Fruit fly (Drosophila melanogaster) whole organism, pupa: ENCODE data around the gene Ggamma30A.
A peak's percentile ranks its signal among the peaks of the same experiment; 100 is the strongest.

Experiments used
- CG10348 ChIP-seq: fragments of 200-800 bp; sonication (Bioruptor generic); IDR thresholded peaks from 2 replicates; pipeline ENCODE4 v1.3.6; 2022; ENCODE audit warnings: missing biosample characterization, missing genetic modification characterization
- CG12605 ChIP-seq: fragments of 200-800 bp; sonication (Bioruptor generic); IDR thresholded peaks from 2 replicates; pipeline ENCODE4 v1.3.6; 2022; ENCODE audit warnings: missing biosample characterization, missing genetic modification characterization
- CG13204 ChIP-seq: fragments of 200-800 bp; sonication (Bioruptor generic); optimal IDR thresholded peaks from 2 replicates; lab custom pipeline; 2018; ENCODE audit warnings: missing biosample characterization, mild to moderate bottlenecking, missing genetic modification characterization, moderate library complexity
- CG14655 ChIP-seq: fragments of 200-800 bp; sonication (Bioruptor generic); optimal IDR thresholded peaks from 3 replicates; lab custom pipeline; 2017; ENCODE audit warnings: mild to moderate bottlenecking, missing biosample characterization, missing genetic modification reagents, missing genetic modification characterization
- CG15710 ChIP-seq: fragments of 200-800 bp; sonication (Bioruptor generic); optimal IDR thresholded peaks from 2 replicates; lab custom pipeline; 2018; ENCODE audit warnings: missing biosample characterization, mild to moderate bottlenecking, missing genetic modification characterization, moderate library complexity
- CG17806 ChIP-seq: fragments of 200-800 bp; sonication (Bioruptor generic); optimal IDR thresholded peaks from 2 replicates; lab custom pipeline; 2018; ENCODE audit warnings: missing biosample characterization, mild to moderate bottlenecking, missing genetic modification characterization, moderate library complexity
- CG32121 ChIP-seq: fragments of 200-800 bp; sonication (Bioruptor generic); IDR thresholded peaks from 2 replicates; pipeline ENCODE4 v1.3.6; 2022; ENCODE audit warnings: missing biosample characterization, missing genetic modification characterization
- CG34367 ChIP-seq: fragments of 200-800 bp; sonication (Bioruptor generic); optimal IDR thresholded peaks from 2 replicates; lab custom pipeline; 2018; ENCODE audit warnings: missing biosample characterization, mild to moderate bottlenecking, missing genetic modification characterization
- CG4496 ChIP-seq: fragments of 200-800 bp; sonication (Bioruptor generic); IDR thresholded peaks from 3 replicates; pipeline ENCODE4 v1.3.6; 2022; ENCODE audit warnings: missing biosample characterization, missing genetic modification characterization
- CG8159 ChIP-seq: fragments of 200-800 bp; sonication (Bioruptor generic); optimal IDR thresholded peaks from 3 replicates; lab custom pipeline; 2018; ENCODE audit warnings: missing biosample characterization, mild to moderate bottlenecking, missing genetic modification characterization, moderate library complexity
- CG8301 ChIP-seq: fragments of 200-800 bp; sonication (Bioruptor generic); optimal IDR thresholded peaks from 2 replicates; lab custom pipeline; 2018; ENCODE audit warnings: missing biosample characterization, mild to moderate bottlenecking, missing genetic modification characterization
- CG9948 ChIP-seq: fragments of 200-800 bp; sonication (Bioruptor generic); optimal IDR thresholded peaks from 2 replicates; lab custom pipeline; 2018; ENCODE audit warnings: missing biosample characterization, mild to moderate bottlenecking, missing genetic modification characterization, moderate library complexity
- D1 ChIP-seq: fragments of 200-800 bp; sonication (Bioruptor generic); optimal IDR thresholded peaks from 2 replicates; lab custom pipeline; 2018; ENCODE audit warnings: missing biosample characterization, mild to moderate bottlenecking, missing genetic modification characterization, moderate library complexity
- EcR ChIP-seq: fragments of 200-800 bp; sonication (Bioruptor generic); optimal IDR thresholded peaks from 3 replicates; lab custom pipeline; 2019; ENCODE audit warnings: missing biosample characterization, missing genetic modification characterization, mild to moderate bottlenecking, moderate library complexity, missing genetic modification reagents
- Ets98B ChIP-seq: fragments of 200-800 bp; sonication (Bioruptor generic); IDR thresholded peaks from 2 replicates; pipeline ENCODE4 v1.3.6; 2022; ENCODE audit warnings: missing biosample characterization, missing genetic modification characterization
- Pif1A ChIP-seq: fragments of 200-800 bp; sonication (Bioruptor generic); optimal IDR thresholded peaks from 3 replicates; lab custom pipeline; 2016; ENCODE audit warnings: missing biosample characterization, missing genetic modification characterization
- Pif1B ChIP-seq: fragments of 200-800 bp; sonication (Bioruptor generic); optimal IDR thresholded peaks from 3 replicates; lab custom pipeline; 2016; ENCODE audit warnings: missing biosample characterization, missing genetic modification characterization
- Snoo ChIP-seq: fragments of 200-800 bp; sonication (Bioruptor generic); optimal IDR thresholded peaks from 3 replicates; lab custom pipeline; 2017; ENCODE audit warnings: missing biosample characterization, mild to moderate bottlenecking, missing genetic modification characterization, inconsistent platforms
- fd96Ca ChIP-seq: fragments of 200-800 bp; sonication (Bioruptor generic); IDR thresholded peaks from 3 replicates; pipeline ENCODE4 v1.3.6; 2022; ENCODE audit warnings: missing biosample characterization, missing genetic modification characterization
- gl ChIP-seq: fragments of 200-800 bp; sonication (Bioruptor generic); optimal IDR thresholded peaks from 2 replicates; lab custom pipeline; 2018; ENCODE audit warnings: missing biosample characterization, mild to moderate bottlenecking, missing genetic modification characterization
- rn ChIP-seq: fragments of 200-800 bp; sonication (Bioruptor generic); IDR thresholded peaks from 2 replicates; pipeline ENCODE4 v1.3.6; 2022; ENCODE audit warnings: missing biosample characterization, missing genetic modification characterization

The Ggamma30A gene

DNA sequence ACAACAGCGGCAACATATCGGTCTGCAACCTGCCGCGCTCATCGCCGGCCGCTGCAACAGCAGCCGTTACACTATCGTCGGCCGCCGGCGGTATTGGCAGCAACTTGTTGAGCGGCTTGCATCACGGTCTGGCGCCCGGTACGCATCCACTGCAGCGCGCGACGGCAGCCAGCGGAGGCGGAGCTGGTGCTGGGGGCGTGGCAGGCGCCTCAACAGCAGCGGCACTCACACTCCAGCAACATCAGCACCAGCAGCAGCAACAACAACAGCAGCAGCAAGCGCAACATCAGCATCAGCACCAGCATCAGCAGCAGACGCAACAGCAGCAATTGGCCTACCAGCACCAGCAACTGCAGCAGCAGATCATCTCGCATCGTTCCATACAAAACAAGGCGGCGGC, 22.3 kb upstream of the Ggamma30A start:
- TF ChIP-seq EcR (GFP tag; lab: Kevin White, UChicago): no peak
- peak; percentile 16 for TF ChIP-seq CG13204 (GFP tag; lab: Kevin White, UChicago)

DNA sequence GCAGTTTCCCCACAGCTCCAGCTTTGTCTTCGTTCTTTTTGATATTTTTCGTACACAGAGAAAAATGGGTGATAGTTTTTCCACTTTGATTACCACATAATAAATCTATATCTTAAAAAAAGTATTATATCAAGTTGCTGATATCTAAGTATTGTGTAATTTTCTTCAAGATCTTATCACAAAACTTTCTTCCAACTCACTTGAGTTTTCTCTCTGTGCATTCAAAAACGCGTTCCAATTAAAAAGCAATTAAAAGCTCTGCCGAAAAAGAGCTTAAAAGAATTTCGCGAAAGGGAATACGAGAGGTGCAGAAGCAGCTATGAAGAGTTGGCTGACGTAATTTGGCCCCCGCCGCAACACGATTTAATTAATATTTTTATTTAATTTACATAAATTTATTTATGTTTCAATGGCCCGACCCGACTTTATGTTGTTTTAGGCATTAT, 20.8 kb upstream of the Ggamma30A start:
- peak; percentile 63 for TF ChIP-seq Snoo (tag; lab: Kevin White, UChicago)
- TF ChIP-seq fd96Ca (GFP tag; lab: Robert Waterston, UW): no peak

DNA sequence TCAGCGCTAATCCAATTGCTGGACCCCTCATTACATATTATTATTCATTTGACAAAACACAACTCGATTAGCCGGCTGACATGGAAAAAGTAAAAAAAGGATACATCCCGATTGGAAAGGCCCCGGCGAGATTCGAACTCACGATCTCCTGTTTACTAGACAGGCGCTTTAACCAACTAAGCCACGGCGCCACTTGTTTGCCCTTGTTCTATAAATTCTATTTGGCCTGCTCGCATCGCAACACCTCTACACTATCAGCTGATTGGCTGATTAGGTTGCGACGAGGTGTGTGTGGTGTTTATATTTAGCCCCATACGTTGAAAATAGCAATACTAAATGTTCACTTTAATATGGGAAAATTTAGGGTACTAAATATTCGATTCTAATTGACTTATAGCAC, 20.0 kb upstream of the Ggamma30A start:
- TF ChIP-seq Pif1A (GFP tag; lab: Kevin White, UChicago) (no peak), CG4496 (GFP tag; lab: Robert Waterston, UW) (no peak)

DNA sequence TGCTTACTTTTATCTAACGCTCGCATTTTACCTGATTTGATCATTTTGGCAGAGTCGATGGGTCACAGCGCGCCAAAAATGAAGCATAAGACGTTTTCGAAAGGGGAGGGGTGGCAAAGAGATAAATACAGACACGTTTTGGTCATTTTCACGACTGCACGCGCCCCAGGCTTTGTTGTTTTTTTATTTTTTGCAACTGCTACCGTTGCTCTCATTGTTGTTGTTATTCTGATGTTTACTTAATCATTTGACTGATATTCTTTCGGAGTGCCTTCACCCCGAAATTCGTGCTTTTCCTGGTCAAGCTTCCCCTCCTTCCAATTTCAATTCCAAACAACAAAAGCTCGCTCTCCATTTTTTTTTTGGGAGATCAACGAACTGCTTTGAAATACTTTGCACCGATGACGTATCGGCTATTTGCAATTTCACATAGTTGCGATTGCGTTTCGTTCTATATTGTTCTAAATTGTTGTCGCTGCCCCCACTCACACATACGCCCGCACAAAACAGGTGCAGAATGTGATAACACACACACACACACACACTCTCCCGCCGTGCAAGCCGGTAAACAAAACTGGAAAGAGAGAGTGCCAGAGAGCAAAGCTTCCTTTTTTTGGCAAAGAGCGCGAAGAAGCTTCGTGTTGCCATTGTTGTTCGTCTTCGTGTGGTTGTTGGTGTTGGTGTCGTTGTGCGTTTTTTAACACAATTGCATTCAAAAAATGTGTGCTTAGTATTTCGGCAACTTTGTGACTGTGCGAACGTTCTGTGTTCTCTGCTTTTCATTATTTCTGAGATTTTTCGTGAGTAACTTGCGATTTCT, 18.9 kb upstream of the Ggamma30A start:
- no peak for TF ChIP-seq CG13204 (GFP tag; lab: Kevin White, UChicago)
- peak; percentile 25; the same call in 1 of the 3 replicates for TF ChIP-seq CG4496 (GFP tag; lab: Robert Waterston, UW)
- TF ChIP-seq CG14655 (GFP tag; lab: Kevin White, UChicago): no peak
- TF ChIP-seq CG32121 (GFP tag; lab: Robert Waterston, UW): 0 out of 2 replicates have a peak, but pooled peaks have one; percentile 23

DNA sequence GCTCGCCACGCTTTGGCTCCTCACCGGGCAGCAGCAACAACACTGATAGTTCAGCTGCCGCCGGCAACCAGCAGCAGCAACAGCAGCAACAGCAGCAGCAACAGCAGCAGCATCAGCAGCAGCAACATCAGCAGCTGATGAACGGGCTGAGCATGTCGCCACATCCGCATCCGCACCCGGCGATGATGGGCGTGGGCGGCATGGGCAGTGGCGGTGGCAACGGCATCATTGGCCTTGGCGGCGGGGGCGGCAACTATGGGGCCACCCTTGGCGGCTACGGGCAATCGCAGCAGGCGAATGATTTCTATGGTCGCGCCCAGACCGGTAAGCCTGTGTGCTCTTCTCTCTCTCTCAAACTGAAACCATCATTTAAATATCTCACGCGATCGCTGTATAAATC, 12.1 kb upstream of the Ggamma30A start:
- no peak for TF ChIP-seq CG9948 (tag; lab: Kevin White, UChicago)
- no peak for TF ChIP-seq CG17806 (tag; lab: Kevin White, UChicago)
- TF ChIP-seq gl (tag; lab: Kevin White, UChicago): no peak
- no peak for TF ChIP-seq CG32121 (GFP tag; lab: Robert Waterston, UW)
- TF ChIP-seq CG8301 (tag; lab: Kevin White, UChicago): no peak
- no peak for TF ChIP-seq CG12605 (GFP tag; lab: Robert Waterston, UW)
- TF ChIP-seq D1 (tag; lab: Kevin White, UChicago): no peak
- TF ChIP-seq Pif1B (GFP tag; lab: Kevin White, UChicago): no peak
- TF ChIP-seq CG14655 (GFP tag; lab: Kevin White, UChicago): no peak
- no peak for TF ChIP-seq CG15710 (tag; lab: Kevin White, UChicago)
- TF ChIP-seq EcR (GFP tag; lab: Kevin White, UChicago): no peak
- no peak for TF ChIP-seq rn (GFP tag; lab: Robert Waterston, UW)
- TF ChIP-seq Snoo (tag; lab: Kevin White, UChicago): no peak
- TF ChIP-seq fd96Ca (GFP tag; lab: Robert Waterston, UW): no peak
- TF ChIP-seq CG10348 (GFP tag; lab: Robert Waterston, UW): no peak
- TF ChIP-seq, all 21 proteins: peak for 0

DNA sequence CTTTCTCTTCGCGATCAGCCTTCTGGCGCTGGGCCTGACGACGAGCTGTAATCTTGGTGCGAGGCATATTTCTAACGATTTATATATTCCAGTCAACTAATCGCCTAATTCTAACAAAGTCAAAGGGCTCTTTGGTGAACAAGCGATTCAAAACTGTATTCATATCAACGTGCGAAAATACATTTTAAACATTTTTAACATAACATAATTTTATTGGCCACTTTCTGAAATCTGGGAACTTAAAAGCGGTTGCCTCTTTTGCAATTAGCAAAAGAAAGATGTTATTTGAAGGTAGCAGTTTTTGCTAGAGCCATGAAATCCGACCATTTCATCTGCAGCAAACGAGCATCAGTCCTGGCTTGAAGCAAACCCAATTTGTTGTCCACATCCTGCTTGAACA, 5.4 kb upstream of the Ggamma30A start, which contains the start of gene aust:
Gene aust (minus strand): TSS at position 101 of the 400 bp plus-strand sequence.
- TF ChIP-seq CG32121 (GFP tag; lab: Robert Waterston, UW) (no peak), Ets98B (GFP tag; lab: Robert Waterston, UW) (no peak), CG9948 (tag; lab: Kevin White, UChicago) (no peak), Snoo (tag; lab: Kevin White, UChicago) (no peak), CG13204 (GFP tag; lab: Kevin White, UChicago) (no peak), fd96Ca (GFP tag; lab: Robert Waterston, UW) (no peak), CG8301 (tag; lab: Kevin White, UChicago) (no peak), EcR (GFP tag; lab: Kevin White, UChicago) (no peak), Pif1B (GFP tag; lab: Kevin White, UChicago) (no peak)

DNA sequence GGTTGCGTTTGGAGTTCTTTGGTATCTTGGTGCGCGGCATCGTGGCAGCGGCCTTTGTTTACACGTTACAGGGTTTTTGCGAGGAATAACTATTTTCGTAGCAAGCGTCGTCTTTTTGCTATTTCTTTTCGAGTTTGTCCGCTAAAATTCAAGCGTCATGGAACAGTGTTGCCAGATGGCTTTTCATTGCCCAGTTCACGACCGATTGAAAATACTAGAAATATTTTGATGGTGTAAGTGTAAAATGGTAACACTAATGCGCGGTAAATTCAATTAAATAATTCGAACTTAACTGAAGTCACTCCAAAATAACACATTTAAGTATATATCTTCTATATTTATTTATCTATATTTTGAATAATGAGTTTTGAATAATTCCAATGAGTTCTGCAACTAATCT, 3.4 kb upstream of the Ggamma30A start, which contains the start of gene borr:
Gene borr (minus strand): TSS at position 172 of the 400 bp plus-strand sequence.
- TF ChIP-seq CG17806 (tag; lab: Kevin White, UChicago) (no peak), Ets98B (GFP tag; lab: Robert Waterston, UW) (no peak), CG15710 (tag; lab: Kevin White, UChicago) (no peak), D1 (tag; lab: Kevin White, UChicago) (no peak), Pif1A (GFP tag; lab: Kevin White, UChicago) (no peak), Pif1B (GFP tag; lab: Kevin White, UChicago) (no peak), EcR (GFP tag; lab: Kevin White, UChicago) (no peak), CG34367 (tag; lab: Kevin White, UChicago) (no peak), CG32121 (GFP tag; lab: Robert Waterston, UW) (no peak), gl (tag; lab: Kevin White, UChicago) (no peak), CG14655 (GFP tag; lab: Kevin White, UChicago) (no peak), Snoo (tag; lab: Kevin White, UChicago) (no peak), CG8159 (tag; lab: Kevin White, UChicago) (no peak), rn (GFP tag; lab: Robert Waterston, UW) (no peak), CG4496 (GFP tag; lab: Robert Waterston, UW) (no peak), CG13204 (GFP tag; lab: Kevin White, UChicago) (no peak), CG12605 (GFP tag; lab: Robert Waterston, UW) (no peak), fd96Ca (GFP tag; lab: Robert Waterston, UW) (no peak)
